Worm (Caenorhabditis elegans) whole organism, young adult: ENCODE data around the gene C02F4.4.
A peak's percentile ranks its signal among the peaks of the same experiment; 100 is the strongest.

Experiments
- B0019.2 ChIP-seq: fragments of 200-800 bp; sonication (Bioruptor generic); conservative IDR thresholded peaks from 2 replicates; pipeline ENCODE4 v1.3.6; 2022; ENCODE audit warnings: missing genetic modification reagents, missing genetic modification characterization, missing compliant biosample characterization
- B0261.1 ChIP-seq: sonication (generic microtip); optimal IDR thresholded peaks from 2 replicates; lab custom pipeline; 2016; ENCODE audit warnings: mild to moderate bottlenecking, missing genetic modification characterization, moderate library complexity, missing compliant biosample characterization
- B0336.3 ChIP-seq: fragments of 200-800 bp; sonication (Bioruptor generic); IDR thresholded peaks from 2 replicates; pipeline ENCODE4 v1.3.6; 2022; ENCODE audit warnings: missing genetic modification characterization, missing compliant biosample characterization
- F37B4.10 ChIP-seq: fragments of 200-800 bp; sonication (Bioruptor generic); IDR thresholded peaks from 2 replicates; pipeline ENCODE4 v1.3.6; 2022; ENCODE audit warnings: missing genetic modification characterization, missing compliant biosample characterization
- F52B5.7 ChIP-seq: sonication (generic microtip); optimal IDR thresholded peaks from 2 replicates; lab custom pipeline; 2016; ENCODE audit warnings: mild to moderate bottlenecking, missing genetic modification characterization, missing compliant biosample characterization
- K12H6.12 ChIP-seq: fragments of 200-800 bp; sonication (Bioruptor generic); optimal IDR thresholded peaks from 2 replicates; lab custom pipeline; 2018; ENCODE audit warnings: mild to moderate bottlenecking, missing genetic modification characterization, missing compliant biosample characterization
- Y53F4B.3 ChIP-seq: fragments of 200-800 bp; sonication (Bioruptor generic); IDR thresholded peaks from 2 replicates; pipeline ENCODE4 v1.3.6; 2022; ENCODE audit warnings: missing genetic modification reagents, missing genetic modification characterization, missing compliant biosample characterization
- Y79H2A.3 ChIP-seq: fragments of 200-800 bp; sonication (Bioruptor generic); conservative IDR thresholded peaks from 2 replicates; pipeline ENCODE4 v1.3.6; 2022; ENCODE audit warnings: missing genetic modification reagents, missing genetic modification characterization, missing compliant biosample characterization
- attf-3 ChIP-seq: fragments of 200-800 bp; sonication (Bioruptor generic); conservative IDR thresholded peaks from 2 replicates; pipeline ENCODE4 v1.3.6; 2022; ENCODE audit warnings: missing genetic modification reagents, missing genetic modification characterization, missing compliant biosample characterization
- attf-5 ChIP-seq: fragments of 200-800 bp; sonication (Bioruptor generic); optimal IDR thresholded peaks from 2 replicates; lab custom pipeline; 2018; ENCODE audit warnings: mild to moderate bottlenecking, missing genetic modification characterization, missing compliant biosample characterization
- bed-1 ChIP-seq: fragments of 200-800 bp; sonication (Bioruptor generic); IDR thresholded peaks from 2 replicates; pipeline ENCODE4 v1.3.6; 2022; ENCODE audit warnings: missing genetic modification reagents, missing genetic modification characterization, missing compliant biosample characterization
- cebp-1 ChIP-seq, 2 experiments: fragments of 200-800 bp in 1 of 2; sonication (Bioruptor generic) in 1 of 2; sonication (generic microtip) in 1 of 2; IDR thresholded peaks in 1 of 2; optimal IDR thresholded peaks in 1 of 2; 2 replicates each; pipeline versions ENCODE4 v1.3.6 to Lab custom; 2017 to 2022; ENCODE audit warnings: missing compliant biosample characterization in 2 of 2, missing genetic modification characterization in 2 of 2, mild to moderate bottlenecking in 1 of 2, missing genetic modification reagents in 1 of 2, moderate library complexity in 1 of 2
- cebp-2 ChIP-seq: fragments of 200-800 bp; sonication (Bioruptor generic); IDR thresholded peaks from 2 replicates; pipeline ENCODE4 v1.3.6; 2022; ENCODE audit warnings: missing genetic modification characterization, missing compliant biosample characterization
- ceh-27 ChIP-seq: fragments of 200-800 bp; sonication (Bioruptor generic); optimal IDR thresholded peaks from 2 replicates; lab custom pipeline; 2018; ENCODE audit warnings: mild to moderate bottlenecking, missing genetic modification characterization, moderate library complexity, missing compliant biosample characterization
- dox-1 ChIP-seq: fragments of 200-800 bp; sonication (Bioruptor generic); IDR thresholded peaks from 2 replicates; pipeline ENCODE4 v1.3.6; 2022; ENCODE audit warnings: missing genetic modification reagents, missing genetic modification characterization, missing compliant biosample characterization
- egl-44 ChIP-seq: fragments of 200-800 bp; sonication (Bioruptor generic); IDR thresholded peaks from 2 replicates; pipeline ENCODE4 v1.3.6; 2022; ENCODE audit warnings: missing genetic modification reagents, missing genetic modification characterization, missing compliant biosample characterization
- egrh-3 ChIP-seq: fragments of 200-800 bp; sonication (Bioruptor generic); IDR thresholded peaks from 2 replicates; pipeline ENCODE4 v1.3.6; 2022; ENCODE audit warnings: missing genetic modification reagents, missing genetic modification characterization, missing compliant biosample characterization
- hmg-1.2 ChIP-seq: fragments of 200-800 bp; sonication (Bioruptor generic); IDR thresholded peaks from 2 replicates; pipeline ENCODE4 v1.3.6; 2022; ENCODE audit warnings: missing genetic modification reagents, missing genetic modification characterization, missing compliant biosample characterization
- hsf-1 ChIP-seq: fragments of 200-800 bp; sonication (Bioruptor generic); IDR thresholded peaks from 2 replicates; pipeline ENCODE4 v1.3.6; 2022; ENCODE audit warnings: missing genetic modification reagents, missing genetic modification characterization, missing compliant biosample characterization
- lin-35 ChIP-seq, 3 experiments: fragments of 150-350 bp in 2 of 3; sonication (generic microtip) in 1 of 3; optimal IDR thresholded peaks; 2 replicates each; lab custom pipeline; 2014 to 2018; ENCODE audit warnings: missing biosample characterization in 3 of 3, missing genetic modification characterization in 3 of 3, missing genetic modification reagents in 3 of 3
- lin-40 ChIP-seq: sonication (generic microtip); optimal IDR thresholded peaks from 2 replicates; lab custom pipeline; 2016; ENCODE audit warnings: missing genetic modification characterization, mild to moderate bottlenecking, missing compliant biosample characterization, missing genotype, missing genetic modification reagents
- lin-54 ChIP-seq: fragments of 200-800 bp; sonication (Bioruptor generic); optimal IDR thresholded peaks from 2 replicates; lab custom pipeline; 2018; ENCODE audit warnings: mild to moderate bottlenecking, missing genetic modification characterization, missing compliant biosample characterization
- lir-1 ChIP-seq: fragments of 200-800 bp; sonication (Bioruptor generic); conservative IDR thresholded peaks from 2 replicates; pipeline ENCODE4 v1.3.6; 2022; ENCODE audit warnings: missing genetic modification reagents, missing genetic modification characterization, missing compliant biosample characterization
- lsy-27 ChIP-seq: sonication (generic microtip); optimal IDR thresholded peaks from 2 replicates; lab custom pipeline; 2017; ENCODE audit warnings: missing genetic modification characterization, mild to moderate bottlenecking, missing compliant biosample characterization, antibody characterized with exemption, missing genotype, borderline replicate concordance; ENCODE audit not compliant: insufficient read depth
- madf-10 ChIP-seq: sonication (generic microtip); optimal IDR thresholded peaks from 2 replicates; lab custom pipeline; 2016; ENCODE audit warnings: mild to moderate bottlenecking, missing genetic modification characterization, missing compliant biosample characterization
- madf-8 ChIP-seq: fragments of 200-800 bp; sonication (Bioruptor generic); conservative IDR thresholded peaks from 2 replicates; pipeline ENCODE4 v1.3.6; 2022; ENCODE audit warnings: missing genetic modification reagents, missing genetic modification characterization, missing compliant biosample characterization
- mcd-1 ChIP-seq: fragments of 200-800 bp; sonication (Bioruptor generic); IDR thresholded peaks from 2 replicates; pipeline ENCODE4 v1.3.6; 2022; ENCODE audit warnings: missing genetic modification reagents, missing genetic modification characterization, missing compliant biosample characterization
- mel-28 ChIP-seq: sonication (generic microtip); optimal IDR thresholded peaks from 2 replicates; lab custom pipeline; 2016; ENCODE audit warnings: borderline replicate concordance, mild to moderate bottlenecking, missing genetic modification characterization, missing compliant biosample characterization
- mxl-1 ChIP-seq: sonication (generic microtip); optimal IDR thresholded peaks from 2 replicates; lab custom pipeline; 2016; ENCODE audit warnings: missing genetic modification characterization, missing compliant biosample characterization
- nfya-1 ChIP-seq: sonication (generic microtip); optimal IDR thresholded peaks from 2 replicates; lab custom pipeline; 2017; ENCODE audit warnings: antibody characterized with exemption, missing compliant biosample characterization, missing genetic modification characterization, borderline replicate concordance; ENCODE audit not compliant: insufficient read depth
- nfyb-1 ChIP-seq: fragments of 200-800 bp; sonication (Bioruptor generic); IDR thresholded peaks from 2 replicates; pipeline ENCODE4 v1.3.6; 2022; ENCODE audit warnings: missing genetic modification reagents, missing genetic modification characterization, missing compliant biosample characterization
- nhr-120 ChIP-seq: fragments of 200-800 bp; sonication (Bioruptor generic); IDR thresholded peaks from 2 replicates; pipeline ENCODE4 v1.3.6; 2022; ENCODE audit warnings: missing genetic modification characterization, missing compliant biosample characterization
- nhr-27 ChIP-seq: fragments of 200-800 bp; sonication (Bioruptor generic); optimal IDR thresholded peaks from 2 replicates; lab custom pipeline; 2018; ENCODE audit warnings: mild to moderate bottlenecking, missing genetic modification characterization, moderate library complexity, missing compliant biosample characterization
- pbrm-1 ChIP-seq: fragments of 200-800 bp; sonication (Bioruptor generic); IDR thresholded peaks from 2 replicates; pipeline ENCODE4 v1.3.6; 2022; ENCODE audit warnings: missing genetic modification reagents, missing genetic modification characterization, missing compliant biosample characterization
- rcor-1 ChIP-seq: fragments of 200-800 bp; sonication (Bioruptor generic); IDR thresholded peaks from 2 replicates; pipeline ENCODE4 v1.3.6; 2022; ENCODE audit warnings: missing genetic modification reagents, missing genetic modification characterization, missing compliant biosample characterization
- rec-8 ChIP-seq, 2 experiments: sonication (generic microtip); optimal IDR thresholded peaks; 2 replicates each; lab custom pipeline; 2016; ENCODE audit warnings: mild to moderate bottlenecking in 2 of 2, missing genetic modification characterization in 2 of 2, missing genetic modification reagents in 2 of 2, missing genotype in 2 of 2, missing biosample characterization in 1 of 2, missing compliant biosample characterization in 1 of 2, moderate library complexity in 1 of 2
- snpc-1.3 ChIP-seq: sonication (generic microtip); optimal IDR thresholded peaks from 2 replicates; lab custom pipeline; 2017; ENCODE audit warnings: missing genetic modification characterization, mild to moderate bottlenecking, missing compliant biosample characterization, antibody characterized with exemption, moderate library complexity, missing genotype, missing genetic modification reagents; ENCODE audit not compliant: insufficient read depth
- somi-1 ChIP-seq: fragments of 200-800 bp; sonication (Bioruptor generic); optimal IDR thresholded peaks from 2 replicates; lab custom pipeline; 2018; ENCODE audit warnings: mild to moderate bottlenecking, missing genetic modification characterization, missing compliant biosample characterization
- xnd-1 ChIP-seq: sonication (generic microtip); optimal IDR thresholded peaks from 2 replicates; lab custom pipeline; 2016; ENCODE audit warnings: missing genotype, missing genetic modification reagents, missing genetic modification characterization, missing compliant biosample characterization
- zfh-2 ChIP-seq: fragments of 200-800 bp; sonication (Bioruptor generic); conservative IDR thresholded peaks from 2 replicates; pipeline ENCODE4 v1.3.6; 2022; ENCODE audit warnings: missing genetic modification reagents, missing genetic modification characterization, missing compliant biosample characterization
- ztf-25 ChIP-seq: fragments of 200-800 bp; sonication (Bioruptor generic); IDR thresholded peaks from 2 replicates; pipeline ENCODE4 v1.3.6; 2022; ENCODE audit warnings: missing genetic modification reagents, missing genetic modification characterization, missing compliant biosample characterization
- ztf-3 ChIP-seq: fragments of 200-800 bp; sonication (Bioruptor generic); optimal IDR thresholded peaks from 2 replicates; lab custom pipeline; 2018; ENCODE audit warnings: mild to moderate bottlenecking, missing genetic modification characterization, missing compliant biosample characterization

The C02F4.4 gene

DNA sequence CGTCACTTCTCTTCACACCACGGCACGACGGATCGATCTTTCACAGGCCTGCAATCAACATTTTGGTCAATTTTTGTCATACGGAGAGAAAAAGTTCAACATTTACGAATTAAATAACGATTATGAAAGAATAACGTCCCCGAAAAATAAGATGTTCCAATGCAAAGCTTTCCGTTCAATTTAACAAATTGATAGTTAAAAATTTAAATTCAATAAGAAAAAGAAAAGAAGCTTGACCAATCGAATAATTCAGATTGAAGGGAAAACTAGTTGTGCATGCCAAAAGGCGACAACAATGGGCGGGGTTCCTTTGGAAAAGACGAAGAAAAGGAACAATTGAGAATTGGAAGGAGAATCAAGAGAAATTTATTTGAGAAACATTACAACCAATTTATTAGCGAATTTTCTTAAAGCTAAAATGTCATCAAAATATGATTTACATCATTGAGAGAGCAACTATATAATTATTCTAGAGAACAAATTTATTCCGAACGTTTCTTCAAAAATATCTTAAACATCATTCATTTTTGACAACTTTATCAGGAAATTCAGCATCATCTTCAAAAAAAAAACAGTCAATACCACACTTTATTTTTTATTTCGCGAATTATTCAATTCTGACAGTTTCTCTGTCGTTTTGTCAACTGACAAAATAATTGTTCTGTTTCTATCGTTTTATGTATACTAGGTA, 13.3 kb downstream of the C02F4.4 start, which contains the start of gene tax-6:
Gene tax-6 (minus strand): TSS at position 51 of the 691 bp plus-strand sequence.
- no peak for TF ChIP-seq B0261.1 (tag; lab: Kevin White, UChicago)
- TF ChIP-seq nhr-120 (GFP tag; lab: Robert Waterston, UW), result no peak
- no peak for TF ChIP-seq ztf-25 (GFP tag; lab: Robert Waterston, UW)
- no peak for TF ChIP-seq Y53F4B.3

DNA sequence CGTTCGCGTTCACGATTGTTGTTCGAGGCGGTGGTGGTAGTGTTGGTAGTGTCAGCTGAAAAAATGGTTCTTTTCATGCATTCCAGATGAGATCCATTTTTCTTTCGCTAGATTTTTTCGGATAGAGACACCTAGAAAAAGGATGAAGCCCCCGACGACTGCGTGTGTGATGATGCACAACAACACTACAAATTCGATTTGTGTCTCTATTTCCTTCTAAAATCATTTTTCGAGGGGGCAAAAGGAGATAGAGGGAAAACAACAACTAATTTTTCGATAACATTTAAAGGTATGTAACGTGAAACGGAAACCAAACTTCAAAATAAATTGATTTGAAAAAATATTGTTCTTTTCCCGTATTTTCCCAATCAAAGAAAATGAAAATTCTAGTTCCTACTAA, 14.5 kb downstream of the C02F4.4 start:
- no peak for TF ChIP-seq Y53F4B.3
- TF ChIP-seq K12H6.12 (tag; lab: Kevin White, UChicago), result no peak
- TF ChIP-seq dox-1 (GFP tag; lab: Robert Waterston, UW), result no peak
- no peak for TF ChIP-seq madf-8 (GFP tag; lab: Robert Waterston, UW)

DNA sequence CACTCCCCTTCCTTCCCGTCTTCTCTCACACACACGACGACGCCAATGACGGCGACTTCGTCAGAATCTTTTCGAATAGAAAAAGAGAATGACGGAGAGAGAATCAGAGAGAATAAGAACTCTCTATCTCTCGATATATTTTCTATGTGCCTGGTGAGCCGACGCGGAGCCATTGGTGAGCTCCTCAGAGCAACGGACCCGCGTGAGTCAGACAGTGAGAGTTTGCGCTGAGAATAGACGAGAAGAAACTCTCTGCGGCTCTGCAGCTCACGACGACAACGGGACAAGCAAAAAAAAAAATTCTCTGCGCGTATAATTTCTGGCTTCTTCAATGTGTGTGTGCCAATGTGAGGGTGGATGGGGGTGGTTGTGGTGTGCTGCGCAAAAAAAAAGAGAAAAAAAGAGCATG, 15.1 kb downstream of the C02F4.4 start:
- TF ChIP-seq Y79H2A.3 (GFP tag; lab: Robert Waterston, UW), result no peak
- TF ChIP-seq B0019.2 (GFP tag; lab: Robert Waterston, UW), result no peak
- TF ChIP-seq xnd-1 (tag; lab: Kevin White, UChicago), result no peak
- no peak for TF ChIP-seq F37B4.10 (GFP tag; lab: Robert Waterston, UW)
- 0 out of 2 replicates have a peak, but pooled peaks have one; percentile 10 for TF ChIP-seq B0336.3 (GFP tag; lab: Robert Waterston, UW)
- TF ChIP-seq pbrm-1 (GFP tag; lab: Robert Waterston, UW), result no peak
- TF ChIP-seq egl-44 (GFP tag; lab: Robert Waterston, UW), result no peak
- TF ChIP-seq nfyb-1 (GFP tag; lab: Robert Waterston, UW), result no peak; the same call in 1 of the 2 replicates
- peak; percentile 41 for TF ChIP-seq attf-5 (GFP tag; lab: Kevin White, UChicago)
- no peak for TF ChIP-seq nfya-1 (tag; lab: Kevin White, UChicago)
- peak; percentile 19; the same call in 1 of the 2 replicates for TF ChIP-seq rcor-1 (GFP tag; lab: Robert Waterston, UW)
- TF ChIP-seq snpc-1.3 (tag; lab: Kevin White, UChicago), result no peak
- 0 out of 2 replicates have a peak, but pooled peaks have one; percentile 4 for TF ChIP-seq egrh-3 (GFP tag; lab: Robert Waterston, UW)
- TF ChIP-seq madf-10 (tag; lab: Kevin White, UChicago), result peak; percentile 29
- TF ChIP-seq ztf-3 (GFP tag; lab: Kevin White, UChicago), result no peak
- peak; percentile 75 for TF ChIP-seq K12H6.12 (tag; lab: Kevin White, UChicago)
- no peak for TF ChIP-seq lin-54
- TF ChIP-seq rec-8 (tag; optimal IDR thresholded peaks at IDR 0.05; lab: Kevin White, UChicago), result no peak
- TF ChIP-seq mxl-1, result no peak
- no peak for TF ChIP-seq F52B5.7 (tag; lab: Kevin White, UChicago)
- peak; percentile 28 for TF ChIP-seq mcd-1
- no peak for TF ChIP-seq hsf-1 (GFP tag; lab: Robert Waterston, UW)
- TF ChIP-seq cebp-2 (GFP tag; lab: Robert Waterston, UW), result no peak
- TF ChIP-seq lin-35 (GFP tag; optimal IDR thresholded peaks at IDR 0.05; lab: Kevin White, UChicago), result peak in 1 of 3 experiments; percentile 11
- peak; percentile 85 for TF ChIP-seq zfh-2 (GFP tag; lab: Robert Waterston, UW)
- no peak for TF ChIP-seq lir-1
- TF ChIP-seq mel-28 (tag; lab: Kevin White, UChicago), result no peak
- TF ChIP-seq hmg-1.2, result peak; percentile 18; the same call in 1 of the 2 replicates
- no peak for TF ChIP-seq nhr-27
- no peak for TF ChIP-seq ztf-25 (GFP tag; lab: Robert Waterston, UW)
- peak; percentile 44 for TF ChIP-seq lin-40 (tag; lab: Kevin White, UChicago)
- TF ChIP-seq cebp-1 (GFP tag; IDR thresholded peaks at IDR 0.05; lab: Robert Waterston, UW), result no peak
- TF ChIP-seq cebp-1 (tag; optimal IDR thresholded peaks at IDR 0.05; lab: Kevin White, UChicago), result peak; percentile 43
- TF ChIP-seq lsy-27, result no peak
- peak; percentile 27 for TF ChIP-seq ceh-27 (GFP tag; lab: Kevin White, UChicago)
- TF ChIP-seq bed-1 (GFP tag; lab: Robert Waterston, UW), result no peak
- TF ChIP-seq attf-3, result no peak
- TF ChIP-seq somi-1 (GFP tag; lab: Kevin White, UChicago), result peak; percentile 14
